Worm (Caenorhabditis elegans): Measurements from ENCODE around the gene Y48G9A.11.
"Not testable (repeated sequence)": the region's sequence is repeated elsewhere in the genome, so short reads cannot be mapped to it uniquely, and the experiment has no call there.

Gene Y48G9A.11

DNA sequence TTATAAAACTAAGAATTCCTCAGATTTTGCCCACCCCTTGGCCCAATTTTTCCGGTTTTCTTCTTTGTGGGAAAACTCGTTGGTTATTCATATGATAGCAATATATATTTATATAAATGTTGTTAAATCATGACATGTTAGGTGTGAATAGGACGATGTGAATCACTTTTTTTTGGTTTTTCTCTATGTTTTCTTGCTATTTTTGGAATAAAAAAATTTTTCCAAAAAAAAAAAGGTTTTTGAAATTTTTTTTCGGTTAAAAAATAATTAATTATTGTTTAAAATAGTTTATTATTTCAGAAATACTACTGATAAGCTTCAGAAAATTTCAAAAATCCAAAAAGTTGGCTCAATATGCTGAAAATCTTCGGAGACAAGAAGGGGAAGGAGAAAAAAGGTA lies 24.3 kb downstream of the Y48G9A.11 start, which contains the start of gene Y48G9A.9:
Gene Y48G9A.9 (plus strand): TSS at position 301 of the 400 bp plus-strand sequence.
- TF ChIP-seq unc-62 (GFP tag; optimal IDR thresholded peaks at IDR 0.05) (no peak), ces-1 (GFP tag; optimal IDR thresholded peaks at IDR 0.05) (no peak), bed-3 (GFP tag; optimal IDR thresholded peaks at IDR 0.05) (no peak), ceh-43 (GFP tag; optimal IDR thresholded peaks at IDR 0.05) (no peak), nhr-28 (tag; optimal IDR thresholded peaks at IDR 0.05) (no peak)

DNA sequence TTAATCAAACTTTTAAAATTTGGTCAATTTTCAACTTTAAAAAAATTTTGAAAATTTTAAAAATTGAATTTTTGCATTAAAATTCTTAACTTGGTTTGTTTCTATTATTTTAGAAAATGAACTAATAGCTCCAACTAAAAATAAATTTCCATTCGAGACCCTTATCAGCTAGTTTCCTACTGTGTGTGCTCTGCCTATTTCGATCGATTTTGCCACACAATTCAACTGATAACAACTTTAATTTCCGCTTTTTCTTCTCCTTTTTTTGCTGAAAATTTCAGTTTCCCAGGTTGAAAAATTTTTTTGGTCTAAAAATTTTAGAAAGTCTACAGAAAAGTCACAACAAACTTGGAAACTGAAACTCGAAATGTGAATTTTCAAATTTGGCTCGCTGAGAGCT lies 25.3 kb downstream of the Y48G9A.11 start:
- no peak for TF ChIP-seq sem-2 (GFP tag; optimal IDR thresholded peaks at IDR 0.05)
- no peak for TF ChIP-seq ham-2 (GFP tag; optimal IDR thresholded peaks at IDR 0.05)
- TF ChIP-seq ztf-11 (tag; optimal IDR thresholded peaks at IDR 0.05), result no peak
- no peak for TF ChIP-seq unc-62 (GFP tag; optimal IDR thresholded peaks at IDR 0.05)
- TF ChIP-seq lin-13 (tag; optimal IDR thresholded peaks at IDR 0.05), result no peak
- no peak for TF ChIP-seq ceh-43 (GFP tag; optimal IDR thresholded peaks at IDR 0.05)
- no peak for TF ChIP-seq unc-39 (tag; optimal IDR thresholded peaks at IDR 0.05)
- no peak for TF ChIP-seq mep-1 (tag; optimal IDR thresholded peaks at IDR 0.05)
- TF ChIP-seq elt-3 (tag; optimal IDR thresholded peaks at IDR 0.05), result no peak
- TF ChIP-seq blmp-1 (tag; optimal IDR thresholded peaks at IDR 0.05), result no peak
- no peak for TF ChIP-seq cnd-1 (tag; optimal IDR thresholded peaks at IDR 0.05)
- TF ChIP-seq pha-4 (tag; optimal IDR thresholded peaks at IDR 0.05), result no peak
- no peak for TF ChIP-seq sptf-1 (tag; optimal IDR thresholded peaks at IDR 0.05)
- no peak for TF ChIP-seq nhr-76 (tag; optimal IDR thresholded peaks at IDR 0.05)
- no peak for TF ChIP-seq ces-1 (GFP tag; optimal IDR thresholded peaks at IDR 0.05)

- TF ChIP-seq sptf-1 (tag; optimal IDR thresholded peaks at IDR 0.05) (no peak), ham-2 (GFP tag; optimal IDR thresholded peaks at IDR 0.05) (no peak), nhr-76 (tag; optimal IDR thresholded peaks at IDR 0.05) (no peak), nhr-12 (tag; optimal IDR thresholded peaks at IDR 0.05) (no peak), zip-8 (tag; optimal IDR thresholded peaks at IDR 0.05) (no peak), hlh-1 (tag; optimal IDR thresholded peaks at IDR 0.05) (no peak), bed-3 (GFP tag; optimal IDR thresholded peaks at IDR 0.05) (no peak), M03D4.4 (tag; optimal IDR thresholded peaks at IDR 0.05) (no peak), sem-2 (GFP tag; optimal IDR thresholded peaks at IDR 0.05) (no peak), tbx-8 (GFP tag; optimal IDR thresholded peaks at IDR 0.05) (no peak), flh-1 (GFP tag; optimal IDR thresholded peaks at IDR 0.05) (no peak), unc-120 (tag; optimal IDR thresholded peaks at IDR 0.05; ENCODE audit: poor library complexity, severe bottlenecking) (no peak), unc-62 (GFP tag; optimal IDR thresholded peaks at IDR 0.05) (no peak), ceh-39 (tag; optimal IDR thresholded peaks at IDR 0.05) (no peak), ztf-11 (tag; optimal IDR thresholded peaks at IDR 0.05) (no peak)
Measured at ce11 chrIII:2090695-2091094, 26.0 kb downstream of the Y48G9A.11 start.

DNA sequence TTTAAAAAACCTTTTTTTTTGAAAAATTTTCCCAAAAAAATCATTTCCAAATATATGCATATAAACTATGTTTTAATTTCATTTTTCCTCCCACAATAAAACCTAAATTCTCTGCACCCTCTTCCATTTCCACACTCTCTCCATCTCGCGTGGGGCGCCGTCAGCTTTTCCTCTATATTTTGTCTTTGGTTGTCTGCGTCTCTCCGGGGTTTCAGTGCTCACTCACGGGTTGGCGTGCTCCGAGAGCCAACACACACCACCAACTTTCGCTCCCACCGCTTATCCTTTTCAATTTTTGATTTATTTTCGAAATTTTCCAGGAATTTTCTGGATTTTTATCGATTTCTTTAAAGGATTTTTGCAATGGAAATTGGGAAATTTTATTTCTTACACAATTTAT lies 27.2 kb downstream of the Y48G9A.11 start:
- TF ChIP-seq drap-1 (GFP tag; optimal IDR thresholded peaks at IDR 0.05) (no peak), ces-1 (GFP tag; optimal IDR thresholded peaks at IDR 0.05) (no peak), mab-5 (tag; optimal IDR thresholded peaks at IDR 0.05) (no peak), tbx-8 (GFP tag; optimal IDR thresholded peaks at IDR 0.05) (no peak), nhr-76 (tag; optimal IDR thresholded peaks at IDR 0.05) (no peak)

DNA sequence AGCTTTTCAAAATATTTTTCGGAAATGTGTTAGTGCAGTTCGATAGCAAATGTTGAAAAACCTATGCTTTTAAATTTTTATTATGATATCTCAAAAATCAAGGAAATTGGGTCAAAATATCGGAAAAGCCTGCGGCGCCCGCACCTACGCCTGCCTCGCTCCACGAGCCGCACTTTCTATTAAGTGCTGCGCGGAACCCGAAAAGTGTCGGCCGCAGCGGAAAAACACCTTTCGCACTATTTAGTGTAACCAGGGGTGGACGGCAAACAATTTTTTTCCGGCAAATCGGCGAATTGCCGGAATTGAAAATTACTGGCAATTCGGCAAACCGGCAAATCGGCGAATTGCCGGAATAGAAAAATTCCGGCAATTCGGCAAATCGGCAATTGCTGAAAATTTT lies 31.9 kb downstream of the Y48G9A.11 start:
- TF ChIP-seq unc-62 (GFP tag; optimal IDR thresholded peaks at IDR 0.05) (no peak), unc-39 (tag; optimal IDR thresholded peaks at IDR 0.05) (no peak), nhr-12 (tag; optimal IDR thresholded peaks at IDR 0.05) (no peak), lin-32 (GFP tag; optimal IDR thresholded peaks at IDR 0.05) (no peak), mls-2 (tag; optimal IDR thresholded peaks at IDR 0.05) (no peak), elt-3 (tag; optimal IDR thresholded peaks at IDR 0.05) (no peak), mep-1 (tag; optimal IDR thresholded peaks at IDR 0.05) (no peak), ceh-83 (GFP tag; optimal IDR thresholded peaks at IDR 0.05) (no peak), nhr-28 (tag; optimal IDR thresholded peaks at IDR 0.05) (no peak), sptf-1 (tag; optimal IDR thresholded peaks at IDR 0.05) (no peak), drap-1 (GFP tag; optimal IDR thresholded peaks at IDR 0.05) (no peak), nhr-237 (tag; optimal IDR thresholded peaks at IDR 0.05) (no peak)

ce11 chrIII:2082519-2082918 lies 34.2 kb downstream of the Y48G9A.11 start, which contains the start of gene cpt-3:
cpt-3 (plus strand) TSS chrIII:2082819.
- TF ChIP-seq unc-39, nhr-2, nhr-28 (tag; optimal IDR thresholded peaks at IDR 0.05): not testable (repeated sequence)

All from whole organism, mixed stage, embryonic.